Fruit fly (Drosophila melanogaster) whole organism, embryonic: ENCODE results near the gene CG7841.
A peak's percentile ranks its signal among the peaks of the same experiment; 100 is the strongest.

Experiments
- Atf-2 ChIP-seq: fragments of 200-800 bp; sonication (Bioruptor generic); optimal IDR thresholded peaks from 2 replicates; lab custom pipeline; 2016; ENCODE audit warnings: missing biosample characterization, missing genetic modification characterization
- B-H1 ChIP-seq: fragments of 200-800 bp; sonication (Bioruptor generic); IDR thresholded peaks from 3 replicates; pipeline ENCODE4 v1.3.6; 2022; ENCODE audit warnings: missing biosample characterization, missing genetic modification characterization
- BEAF-32 ChIP-seq: fragments of 200-800 bp; sonication (Bioruptor generic); optimal IDR thresholded peaks from 3 replicates; lab custom pipeline; 2017; ENCODE audit warnings: missing biosample characterization, missing genetic modification characterization, mild to moderate bottlenecking, moderate library complexity, missing genetic modification reagents
- CG10147 ChIP-seq: fragments of 200-800 bp; sonication (Bioruptor generic); optimal IDR thresholded peaks from 2 replicates; lab custom pipeline; 2019; ENCODE audit warnings: missing biosample characterization, mild to moderate bottlenecking, missing genetic modification characterization, moderate library complexity
- CG14860 ChIP-seq: fragments of 200-800 bp; sonication (Bioruptor generic); IDR thresholded peaks from 3 replicates; pipeline ENCODE4 v1.3.6; 2022; ENCODE audit warnings: missing biosample characterization, missing genetic modification characterization; ENCODE audit not compliant: partially characterized antibody
- CG16863 ChIP-seq: fragments of 200-800 bp; sonication (Bioruptor generic); optimal IDR thresholded peaks from 3 replicates; lab custom pipeline; 2016; ENCODE audit warnings: missing biosample characterization, missing genetic modification characterization
- CG17361 ChIP-seq: fragments of 200-800 bp; sonication (Bioruptor generic); IDR thresholded peaks from 3 replicates; pipeline ENCODE4 v1.3.6; 2022; ENCODE audit warnings: missing biosample characterization, missing genetic modification characterization
- CG17385 ChIP-seq: fragments of 200-800 bp; sonication (Bioruptor generic); optimal IDR thresholded peaks from 3 replicates; lab custom pipeline; 2018; ENCODE audit warnings: missing biosample characterization, mild to moderate bottlenecking, missing genetic modification characterization
- CG17612 ChIP-seq: fragments of 200-800 bp; sonication (Bioruptor generic); IDR thresholded peaks from 2 replicates; pipeline ENCODE4 v1.3.6; 2022; ENCODE audit warnings: missing biosample characterization, missing genetic modification characterization
- CG2129 ChIP-seq: fragments of 200-800 bp; sonication (Bioruptor generic); IDR thresholded peaks from 2 replicates; pipeline ENCODE4 v1.3.6; 2022; ENCODE audit warnings: missing biosample characterization, missing genetic modification characterization; ENCODE audit not compliant: partially characterized antibody
- CG34376 ChIP-seq: fragments of 200-800 bp; sonication (Bioruptor generic); optimal IDR thresholded peaks from 2 replicates; lab custom pipeline; 2018; ENCODE audit warnings: missing biosample characterization, mild to moderate bottlenecking, missing genetic modification characterization
- CG42726 ChIP-seq: fragments of 200-800 bp; sonication (Bioruptor generic); IDR thresholded peaks from 2 replicates; pipeline ENCODE4 v1.3.6; 2022; ENCODE audit warnings: missing biosample characterization, missing genetic modification characterization; ENCODE audit not compliant: partially characterized antibody
- CG4617 ChIP-seq: fragments of 200-800 bp; sonication (Bioruptor generic); optimal IDR thresholded peaks from 3 replicates; lab custom pipeline; 2016; ENCODE audit warnings: missing biosample characterization, missing genetic modification characterization, borderline replicate concordance
- CG6791 ChIP-seq: fragments of 200-800 bp; sonication (Bioruptor generic); IDR thresholded peaks from 3 replicates; pipeline ENCODE4 v1.3.6; 2022; ENCODE audit warnings: missing biosample characterization, missing genetic modification characterization; ENCODE audit not compliant: partially characterized antibody
- CG9817 ChIP-seq: fragments of 200-800 bp; sonication (Bioruptor generic); optimal IDR thresholded peaks from 2 replicates; lab custom pipeline; 2018; ENCODE audit warnings: missing biosample characterization, mild to moderate bottlenecking, missing genetic modification characterization, moderate library complexity
- CoRest ChIP-seq: fragments of 200-800 bp; sonication (Bioruptor generic); optimal IDR thresholded peaks from 3 replicates; lab custom pipeline; 2018; ENCODE audit warnings: missing biosample characterization, mild to moderate bottlenecking, missing genetic modification characterization, moderate library complexity
- Dfd ChIP-seq, 2 experiments: fragments of >200 bp; optimal IDR thresholded peaks; 2 replicates each; lab custom pipeline; 2017; ENCODE audit warnings: missing biosample characterization in 2 of 2, missing genetic modification characterization in 2 of 2
- Dip3 ChIP-seq: fragments of 200-800 bp; sonication (Bioruptor generic); optimal IDR thresholded peaks from 3 replicates; lab custom pipeline; 2016; ENCODE audit warnings: missing biosample characterization, missing genetic modification characterization
- Doc3 ChIP-seq: fragments of 200-800 bp; sonication (Bioruptor generic); IDR thresholded peaks from 3 replicates; pipeline ENCODE4 v1.3.6; 2022; ENCODE audit warnings: missing biosample characterization, missing genetic modification characterization; ENCODE audit not compliant: partially characterized antibody
- Dp ChIP-seq: fragments of 200-800 bp; sonication (Bioruptor generic); optimal IDR thresholded peaks from 2 replicates; lab custom pipeline; 2018; ENCODE audit warnings: missing biosample characterization, mild to moderate bottlenecking, missing genetic modification characterization, moderate library complexity
- Med ChIP-seq: fragments of 200-800 bp; sonication (Bioruptor generic); peaks from one replicate; lab custom pipeline; 2016; ENCODE audit warnings: missing biosample characterization, missing genetic modification characterization, mild to moderate bottlenecking, inconsistent platforms, moderate library complexity
- Ptx1 ChIP-seq: fragments of 200-800 bp; sonication (Bioruptor generic); IDR thresholded peaks from 2 replicates; pipeline ENCODE4 v1.3.6; 2022; ENCODE audit warnings: missing biosample characterization, missing genetic modification characterization
- Side ChIP-seq: fragments of 200-800 bp; sonication (Bioruptor generic); optimal IDR thresholded peaks from 2 replicates; lab custom pipeline; 2016; ENCODE audit warnings: missing biosample characterization, missing genetic modification characterization
- Six4 ChIP-seq: fragments of 200-800 bp; sonication (Bioruptor generic); optimal IDR thresholded peaks from 2 replicates; lab custom pipeline; 2016; ENCODE audit warnings: missing biosample characterization, missing genetic modification characterization
- Sox102F ChIP-seq: fragments of 200-800 bp; sonication (Bioruptor generic); optimal IDR thresholded peaks from 2 replicates; lab custom pipeline; 2018; ENCODE audit warnings: missing biosample characterization, mild to moderate bottlenecking, missing genetic modification characterization, moderate library complexity
- Spps ChIP-seq: fragments of 200-800 bp; sonication (Bioruptor generic); optimal IDR thresholded peaks from 2 replicates; lab custom pipeline; 2018; ENCODE audit warnings: missing biosample characterization, mild to moderate bottlenecking, missing genetic modification characterization
- Sry-β ChIP-seq: fragments of 200-800 bp; sonication (Bioruptor generic); optimal IDR thresholded peaks from 2 replicates; lab custom pipeline; 2018; ENCODE audit warnings: missing biosample characterization, mild to moderate bottlenecking, missing genetic modification characterization, moderate library complexity
- Xrp1 ChIP-seq: fragments of 200-800 bp; sonication (Bioruptor generic); IDR thresholded peaks from 2 replicates; pipeline ENCODE4 v1.3.6; 2022; ENCODE audit warnings: missing biosample characterization, missing genetic modification characterization
- ara ChIP-seq: fragments of 200-800 bp; sonication (Bioruptor generic); IDR thresholded peaks from 2 replicates; pipeline ENCODE4 v1.3.6; 2022; ENCODE audit warnings: missing biosample characterization, missing genetic modification characterization
- ato ChIP-seq: fragments of 200-800 bp; sonication (Bioruptor generic); IDR thresholded peaks from 2 replicates; pipeline ENCODE4 v1.3.6; 2022; ENCODE audit warnings: missing biosample characterization, missing genetic modification characterization; ENCODE audit not compliant: partially characterized antibody
- az2 ChIP-seq: fragments of 200-800 bp; sonication (Bioruptor generic); optimal IDR thresholded peaks from 3 replicates; lab custom pipeline; 2016; ENCODE audit warnings: missing biosample characterization, missing genetic modification characterization
- bcd ChIP-seq: fragments of 200-800 bp; sonication (Bioruptor generic); optimal IDR thresholded peaks from 2 replicates; lab custom pipeline; 2017; ENCODE audit warnings: missing biosample characterization, mild to moderate bottlenecking, missing genetic modification characterization
- br ChIP-seq: fragments of >200 bp; optimal IDR thresholded peaks from 2 replicates; lab custom pipeline; 2017
- croc ChIP-seq: fragments of 200-800 bp; sonication (Bioruptor generic); conservative IDR thresholded peaks from 3 replicates; pipeline ENCODE4 v1.3.6; 2022; ENCODE audit warnings: missing biosample characterization, missing genetic modification characterization
- dmrt11E ChIP-seq: fragments of 200-800 bp; sonication (Bioruptor generic); optimal IDR thresholded peaks from 3 replicates; lab custom pipeline; 2018; ENCODE audit warnings: missing biosample characterization, mild to moderate bottlenecking, missing genetic modification characterization, moderate library complexity
- fd96Cb ChIP-seq: fragments of 200-800 bp; sonication (Bioruptor generic); optimal IDR thresholded peaks from 2 replicates; lab custom pipeline; 2018; ENCODE audit warnings: missing biosample characterization, mild to moderate bottlenecking, missing genetic modification characterization, moderate library complexity
- lov ChIP-seq, 2 experiments: fragments of 200-800 bp in 1 of 2; fragments of >200 bp in 1 of 2; sonication (Bioruptor generic) in 1 of 2; IDR thresholded peaks in 1 of 2; optimal IDR thresholded peaks in 1 of 2; 2 replicates in 1 of 2; 3 replicates in 1 of 2; pipeline versions ENCODE4 v1.3.6 to Lab custom; 2017 to 2022; ENCODE audit warnings: missing biosample characterization in 1 of 2, missing genetic modification characterization in 1 of 2
- luna ChIP-seq: fragments of 200-800 bp; sonication (Bioruptor generic); optimal IDR thresholded peaks from 2 replicates; lab custom pipeline; 2016; ENCODE audit warnings: missing biosample characterization, missing genetic modification characterization
- nau ChIP-seq: fragments of 200-800 bp; sonication (Bioruptor generic); optimal IDR thresholded peaks from 3 replicates; lab custom pipeline; 2017; ENCODE audit warnings: missing biosample characterization, mild to moderate bottlenecking, missing genetic modification characterization, missing genetic modification reagents
- nom ChIP-seq: fragments of 200-800 bp; sonication (Bioruptor generic); optimal IDR thresholded peaks from 2 replicates; lab custom pipeline; 2017; ENCODE audit warnings: missing biosample characterization, missing genetic modification characterization, mild to moderate bottlenecking, moderate library complexity, missing genetic modification reagents
- pfk ChIP-seq: fragments of 200-800 bp; sonication (Bioruptor generic); optimal IDR thresholded peaks from 2 replicates; lab custom pipeline; 2018; ENCODE audit warnings: missing biosample characterization, mild to moderate bottlenecking, missing genetic modification characterization, moderate library complexity
- phol ChIP-seq: fragments of 200-800 bp; sonication (Bioruptor generic); optimal IDR thresholded peaks from 3 replicates; lab custom pipeline; 2018; ENCODE audit warnings: missing biosample characterization, mild to moderate bottlenecking, missing genetic modification characterization, moderate library complexity
- seq ChIP-seq: fragments of 200-800 bp; sonication (Bioruptor generic); IDR thresholded peaks from 2 replicates; pipeline ENCODE4 v1.3.6; 2022; ENCODE audit warnings: missing biosample characterization, missing genetic modification characterization
- slou ChIP-seq: fragments of 200-800 bp; sonication (Bioruptor generic); optimal IDR thresholded peaks from 3 replicates; lab custom pipeline; 2016; ENCODE audit warnings: missing biosample characterization, missing genetic modification characterization
- twi ChIP-seq: fragments of 200-800 bp; optimal IDR thresholded peaks from 2 replicates; lab custom pipeline; 2019; ENCODE audit warnings: missing biosample characterization, mild to moderate bottlenecking, missing genetic modification characterization, moderate library complexity
- vvl ChIP-seq: fragments of 200-800 bp; sonication (Bioruptor generic); IDR thresholded peaks from 2 replicates; pipeline ENCODE4 v1.3.6; 2022; ENCODE audit warnings: missing biosample characterization, missing genetic modification characterization
- zfh1 ChIP-seq: fragments of 200-800 bp; sonication (Bioruptor generic); IDR thresholded peaks from 3 replicates; pipeline ENCODE4 v1.3.6; 2022; ENCODE audit warnings: missing biosample characterization, missing genetic modification characterization

Gene CG7841

DNA sequence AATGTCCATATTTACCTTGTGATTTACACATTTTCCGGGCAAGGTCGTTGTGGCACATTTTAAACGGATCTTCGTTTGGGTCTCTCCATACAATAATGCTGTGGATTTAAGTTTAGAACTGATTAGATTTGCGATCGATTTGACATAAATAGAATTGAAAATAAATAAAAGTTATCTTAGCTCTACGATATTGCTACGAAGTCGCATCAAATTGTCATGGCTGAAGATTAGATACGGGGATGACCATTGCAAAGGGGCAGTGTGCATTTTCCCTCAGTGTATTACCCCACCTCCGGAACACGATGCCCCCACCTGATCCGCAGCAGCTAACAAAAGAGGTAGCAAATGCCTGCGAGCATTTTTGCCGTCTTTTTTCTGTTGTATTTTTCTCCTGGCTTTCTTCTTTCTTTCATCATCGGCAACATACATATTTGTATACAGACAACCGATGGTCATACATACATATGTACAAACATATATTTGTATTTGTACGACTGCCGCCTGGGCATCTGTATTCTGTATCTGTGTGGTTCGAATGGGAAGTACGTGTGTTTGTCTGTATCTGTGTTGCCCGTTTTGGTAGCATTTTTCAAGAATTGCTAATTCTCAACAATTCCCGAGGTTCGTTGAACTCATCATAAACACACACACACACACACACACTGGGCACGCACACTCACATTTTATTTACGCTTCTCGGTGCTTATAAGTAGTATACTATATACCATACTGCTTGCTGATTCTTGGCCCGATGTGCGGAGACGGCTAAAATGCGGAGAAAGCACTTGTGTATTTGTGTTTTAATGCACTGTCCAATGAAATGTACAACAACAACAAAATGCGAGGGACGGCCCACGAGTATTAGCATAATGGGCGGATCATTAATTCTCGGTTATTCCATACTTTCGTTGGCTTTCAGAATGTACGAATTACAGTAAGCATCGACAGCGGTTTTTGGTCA lies 36.7 kb upstream of the CG7841 start (continued):
- no peak for TF ChIP-seq Dip3 (GFP tag; lab: Kevin White, UChicago)
- TF ChIP-seq zfh1 (GFP tag; lab: Robert Waterston, UW), result no peak
- TF ChIP-seq CG9817 (tag; lab: Kevin White, UChicago), result no peak
- TF ChIP-seq BEAF-32, result no peak
- peak; percentile 35 for TF ChIP-seq Xrp1 (GFP tag; lab: Robert Waterston, UW)
- TF ChIP-seq CG34376 (GFP tag; lab: Kevin White, UChicago), result no peak
- TF ChIP-seq CG14860, result no peak
- TF ChIP-seq CG17361 (GFP tag; lab: Robert Waterston, UW), result peak; percentile 41; the same call in 2 of the 3 replicates
- TF ChIP-seq az2 (GFP tag; lab: Kevin White, UChicago), result no peak
- no peak for TF ChIP-seq CG17612 (GFP tag; lab: Robert Waterston, UW)
- TF ChIP-seq Six4 (GFP tag; lab: Kevin White, UChicago), result no peak
- no peak for TF ChIP-seq pfk (GFP tag; lab: Kevin White, UChicago)
- TF ChIP-seq dmrt11E (tag; lab: Kevin White, UChicago), result no peak
- TF ChIP-seq CoRest (tag; lab: Kevin White, UChicago), result no peak
- TF ChIP-seq ato (GFP tag; lab: Robert Waterston, UW), result no peak
- TF ChIP-seq CG16863 (GFP tag; lab: Kevin White, UChicago), result no peak
- no peak for TF ChIP-seq CG2129
- TF ChIP-seq nau (GFP tag; lab: Kevin White, UChicago), result no peak
- TF ChIP-seq Sry-β (GFP tag; lab: Kevin White, UChicago), result no peak
- TF ChIP-seq luna, result no peak
- TF ChIP-seq fd96Cb, result no peak
- TF ChIP-seq Dfd (GFP tag; optimal IDR thresholded peaks at IDR 0.05; lab: Kevin White, UChicago), result no peak
- no peak for TF ChIP-seq Doc3 (GFP tag; lab: Robert Waterston, UW)
- TF ChIP-seq ara, result peak; percentile 19; the same call in 1 of the 2 replicates
- TF ChIP-seq B-H1 (GFP tag; lab: Robert Waterston, UW), result no peak
- TF ChIP-seq Spps (tag; lab: Kevin White, UChicago), result no peak
- no peak for TF ChIP-seq br (lab: Kevin White, UChicago)
- TF ChIP-seq Atf-2, result no peak
- TF ChIP-seq CG4617 (GFP tag; lab: Kevin White, UChicago), result no peak
- TF ChIP-seq vvl (GFP tag; lab: Robert Waterston, UW), result peak; percentile 12; the same call in 1 of the 2 replicates
- TF ChIP-seq Dp (GFP tag; lab: Kevin White, UChicago), result no peak
- no peak for TF ChIP-seq lov (optimal IDR thresholded peaks at IDR 0.05; lab: Kevin White, UChicago)
- 0 out of 3 replicates have a peak, but pooled peaks have one; percentile 32 for TF ChIP-seq lov (GFP tag; IDR thresholded peaks at IDR 0.05; lab: Robert Waterston, UW)
- TF ChIP-seq seq (GFP tag; lab: Robert Waterston, UW), result no peak
- no peak for TF ChIP-seq slou (GFP tag; lab: Kevin White, UChicago)
- TF ChIP-seq Ptx1 (GFP tag; lab: Robert Waterston, UW), result no peak
- TF ChIP-seq nom (GFP tag; lab: Kevin White, UChicago), result no peak
- TF ChIP-seq croc, result no peak
- no peak for TF ChIP-seq bcd
- TF ChIP-seq Med (GFP tag; lab: Kevin White, UChicago), result peak; percentile 3
- TF ChIP-seq twi (tag; lab: Kevin White, UChicago), result no peak
- TF ChIP-seq CG10147 (GFP tag; lab: Kevin White, UChicago), result no peak
- TF ChIP-seq CG17385 (GFP tag; lab: Kevin White, UChicago), result no peak
- peak; percentile 23 for TF ChIP-seq phol (tag; lab: Kevin White, UChicago)
- no peak for TF ChIP-seq CG42726 (GFP tag; lab: Robert Waterston, UW)
- TF ChIP-seq CG6791 (GFP tag; lab: Robert Waterston, UW), result no peak
- peak; percentile 17 for TF ChIP-seq Sox102F
- TF ChIP-seq Side (GFP tag; lab: Kevin White, UChicago), result no peak
